Worm (Caenorhabditis elegans) whole organism, L1 larva: ENCODE measurements around the gene swan-2.
A peak's percentile ranks its signal among the peaks of the same experiment; 100 is the strongest.

Experiments
- C16A3.4 ChIP-seq: fragments of 150-350 bp; optimal IDR thresholded peaks from 2 replicates; lab custom pipeline; 2014; ENCODE audit warnings: missing biosample characterization, missing genetic modification characterization
- C34B4.2 ChIP-seq: sonication (generic microtip); optimal IDR thresholded peaks from 2 replicates; lab custom pipeline; 2017; ENCODE audit warnings: mild to moderate bottlenecking, missing genetic modification characterization, missing compliant biosample characterization
- F16B12.6 ChIP-seq: fragments of 150-350 bp; optimal IDR thresholded peaks from 2 replicates; lab custom pipeline; 2014; ENCODE audit warnings: missing biosample characterization, missing genetic modification characterization
- Y116A8C.19 ChIP-seq: sonication (generic microtip); optimal IDR thresholded peaks from 2 replicates; lab custom pipeline; 2016; ENCODE audit warnings: missing compliant biosample characterization, missing genetic modification characterization, borderline replicate concordance
- alr-1 ChIP-seq: fragments of 200-800 bp; sonication (Bioruptor generic); optimal IDR thresholded peaks from 2 replicates; lab custom pipeline; 2018; ENCODE audit warnings: borderline replicate concordance, mild to moderate bottlenecking, missing genetic modification characterization, missing compliant biosample characterization
- aly-2 ChIP-seq: fragments of 150-350 bp; optimal IDR thresholded peaks from 2 replicates; lab custom pipeline; 2014; ENCODE audit warnings: missing biosample characterization, missing genetic modification characterization
- ama-1 ChIP-seq: fragments of 150-350 bp; optimal IDR thresholded peaks from 2 replicates; lab custom pipeline; 2014
- blmp-1 ChIP-seq: fragments of 150-350 bp; optimal IDR thresholded peaks from 2 replicates; lab custom pipeline; 2014; ENCODE audit warnings: missing biosample characterization, missing genetic modification characterization
- ceh-8 ChIP-seq: fragments of 200-800 bp; sonication (Bioruptor generic); optimal IDR thresholded peaks from 2 replicates; lab custom pipeline; 2018; ENCODE audit warnings: mild to moderate bottlenecking, missing genetic modification characterization, moderate library complexity, missing compliant biosample characterization
- ceh-82 ChIP-seq, 3 experiments: fragments of 150-350 bp in 1 of 3; sonication (generic microtip) in 2 of 3; optimal IDR thresholded peaks; 2 replicates each; lab custom pipeline; 2014 to 2017; ENCODE audit warnings: missing biosample characterization in 3 of 3, missing genetic modification characterization in 3 of 3
- ceh-88 ChIP-seq: fragments of 200-800 bp; sonication (Bioruptor generic); IDR thresholded peaks from 2 replicates; pipeline ENCODE4 v1.3.6; 2022; ENCODE audit warnings: missing genetic modification characterization, missing compliant biosample characterization
- dpl-1 ChIP-seq, 3 experiments: fragments of 150-350 bp in 2 of 3; sonication (generic microtip) in 1 of 3; optimal IDR thresholded peaks; 2 replicates each; lab custom pipeline; 2014 to 2017; ENCODE audit warnings: missing biosample characterization in 3 of 3, missing genetic modification characterization in 3 of 3, missing genetic modification reagents in 3 of 3
- dsc-1 ChIP-seq: sonication (generic microtip); optimal IDR thresholded peaks from 2 replicates; lab custom pipeline; 2016; ENCODE audit warnings: mild to moderate bottlenecking, missing genetic modification characterization, missing compliant biosample characterization
- efl-1 ChIP-seq, 4 experiments: fragments of 150-350 bp; optimal IDR thresholded peaks in 3 of 4; peaks in 1 of 4; 1 replicate in 1 of 4; 2 replicates in 3 of 4; lab custom pipeline; 2014; ENCODE audit warnings: missing biosample characterization in 2 of 4, missing genetic modification characterization in 2 of 4, missing genetic modification reagents in 2 of 4
- elt-2 ChIP-seq: sonication (generic microtip); optimal IDR thresholded peaks from 2 replicates; lab custom pipeline; 2016; ENCODE audit warnings: missing genetic modification characterization, mild to moderate bottlenecking, inconsistent platforms, missing compliant biosample characterization, missing genetic modification reagents
- elt-3 ChIP-seq, 6 experiments: fragments of 150-350 bp in 1 of 6; sonication (generic microtip); optimal IDR thresholded peaks; 2 replicates each; lab custom pipeline; 2017 to 2018; ENCODE audit warnings: missing biosample characterization in 6 of 6, missing genetic modification characterization in 6 of 6, inconsistent platforms in 1 of 6
- grh-1 ChIP-seq: fragments of 200-800 bp; sonication (Bioruptor generic); IDR thresholded peaks from 2 replicates; pipeline ENCODE4 v1.3.6; 2022; ENCODE audit warnings: missing genetic modification reagents, missing genetic modification characterization, missing compliant biosample characterization
- irx-1 ChIP-seq: sonication (generic microtip); optimal IDR thresholded peaks from 2 replicates; lab custom pipeline; 2016; ENCODE audit warnings: missing genetic modification characterization, missing compliant biosample characterization
- jun-1 ChIP-seq: fragments of 150-350 bp; optimal IDR thresholded peaks from 2 replicates; lab custom pipeline; 2014; ENCODE audit warnings: missing biosample characterization, missing genetic modification reagents, missing genetic modification characterization
- lin-14 ChIP-seq: fragments of 200-800 bp; sonication (Bioruptor generic); optimal IDR thresholded peaks from 2 replicates; lab custom pipeline; 2018; ENCODE audit warnings: mild to moderate bottlenecking, missing genetic modification characterization, moderate library complexity, missing compliant biosample characterization
- lin-35 ChIP-seq, 2 experiments: fragments of 150-350 bp; optimal IDR thresholded peaks; 2 replicates each; lab custom pipeline; 2014; ENCODE audit warnings: missing biosample characterization in 2 of 2, missing genetic modification characterization in 2 of 2, missing genetic modification reagents in 2 of 2
- lir-3 ChIP-seq: sonication (generic microtip); optimal IDR thresholded peaks from 2 replicates; lab custom pipeline; 2016; ENCODE audit warnings: mild to moderate bottlenecking, missing genetic modification characterization, moderate library complexity, missing compliant biosample characterization; ENCODE audit not compliant: poor library complexity
- lsy-2 ChIP-seq, 2 experiments: fragments of 150-350 bp; optimal IDR thresholded peaks; 2 replicates each; lab custom pipeline; 2014; ENCODE audit warnings: missing biosample characterization in 2 of 2, missing genetic modification characterization in 2 of 2
- mab-9 ChIP-seq: fragments of 200-800 bp; sonication (Bioruptor generic); IDR thresholded peaks from 2 replicates; pipeline ENCODE4 v1.3.6; 2022; ENCODE audit warnings: missing genetic modification reagents, missing genetic modification characterization, missing compliant biosample characterization
- mdl-1 ChIP-seq, 2 experiments: fragments of 150-350 bp; optimal IDR thresholded peaks; 2 replicates each; lab custom pipeline; 2014 to 2017; ENCODE audit warnings: missing biosample characterization in 2 of 2, missing genetic modification characterization in 2 of 2, inconsistent platforms in 1 of 2
- mef-2 ChIP-seq: fragments of 150-350 bp; optimal IDR thresholded peaks from 2 replicates; lab custom pipeline; 2014; ENCODE audit warnings: missing biosample characterization, missing genetic modification characterization
- mep-1 ChIP-seq: fragments of 150-350 bp; optimal IDR thresholded peaks from 2 replicates; lab custom pipeline; 2014; ENCODE audit warnings: missing biosample characterization, missing genetic modification characterization
- nhr-11 ChIP-seq: fragments of 150-350 bp; optimal IDR thresholded peaks from 2 replicates; lab custom pipeline; 2014; ENCODE audit warnings: missing biosample characterization, missing genetic modification characterization
- nhr-19 ChIP-seq: fragments of 200-800 bp; sonication (Bioruptor generic); conservative IDR thresholded peaks from 2 replicates; pipeline ENCODE4 v1.3.6; 2022; ENCODE audit warnings: missing genetic modification characterization, missing compliant biosample characterization
- nhr-20 ChIP-seq: sonication (generic microtip); optimal IDR thresholded peaks from 2 replicates; lab custom pipeline; 2016; ENCODE audit warnings: mild to moderate bottlenecking, missing genetic modification characterization, missing compliant biosample characterization
- nhr-237 ChIP-seq: fragments of 150-350 bp; optimal IDR thresholded peaks from 2 replicates; lab custom pipeline; 2014; ENCODE audit warnings: missing biosample characterization, missing genetic modification characterization
- nhr-47 ChIP-seq: sonication (generic microtip); optimal IDR thresholded peaks from 2 replicates; lab custom pipeline; 2016; ENCODE audit warnings: mild to moderate bottlenecking, missing genetic modification characterization, moderate library complexity, missing compliant biosample characterization
- nhr-71 ChIP-seq: sonication (generic microtip); optimal IDR thresholded peaks from 2 replicates; lab custom pipeline; 2016; ENCODE audit warnings: mild to moderate bottlenecking, missing genetic modification characterization, moderate library complexity, missing compliant biosample characterization
- nhr-84 ChIP-seq: sonication (generic microtip); optimal IDR thresholded peaks from 2 replicates; lab custom pipeline; 2017; ENCODE audit warnings: missing biosample characterization, missing genetic modification characterization
- nhr-85 ChIP-seq: sonication (generic microtip); peaks from one replicate; lab custom pipeline; 2016; ENCODE audit warnings: missing genetic modification characterization, inconsistent platforms, missing compliant biosample characterization
- nhr-90 ChIP-seq: sonication (generic microtip); optimal IDR thresholded peaks from 2 replicates; lab custom pipeline; 2016; ENCODE audit warnings: mild to moderate bottlenecking, missing genetic modification characterization, missing compliant biosample characterization; ENCODE audit not compliant: poor library complexity
- pag-3 ChIP-seq: sonication (generic microtip); optimal IDR thresholded peaks from 2 replicates; lab custom pipeline; 2017; ENCODE audit warnings: missing genetic modification characterization, mild to moderate bottlenecking, missing compliant biosample characterization, antibody characterized with exemption, borderline replicate concordance; ENCODE audit not compliant: insufficient read depth
- pqm-1 ChIP-seq: sonication (generic microtip); optimal IDR thresholded peaks from 3 replicates; lab custom pipeline; 2017; ENCODE audit warnings: missing biosample characterization, missing genetic modification characterization
- rnt-1 ChIP-seq: sonication (generic microtip); optimal IDR thresholded peaks from 2 replicates; lab custom pipeline; 2016; ENCODE audit warnings: mild to moderate bottlenecking, missing genetic modification characterization, moderate library complexity, missing compliant biosample characterization
- skn-1 ChIP-seq: fragments of 150-350 bp; optimal IDR thresholded peaks from 2 replicates; lab custom pipeline; 2014; ENCODE audit warnings: missing biosample characterization, missing genetic modification characterization
- snpc-4 ChIP-seq: fragments of 150-350 bp; optimal IDR thresholded peaks from 2 replicates; lab custom pipeline; 2014; ENCODE audit warnings: missing biosample characterization, missing genetic modification characterization
- snu-23 ChIP-seq: sonication (generic microtip); optimal IDR thresholded peaks from 2 replicates; lab custom pipeline; 2016; ENCODE audit warnings: missing genetic modification characterization, missing compliant biosample characterization
- unc-130 ChIP-seq: fragments of 150-350 bp; optimal IDR thresholded peaks from 2 replicates; lab custom pipeline; 2017; ENCODE audit warnings: missing biosample characterization, missing genetic modification characterization, inconsistent platforms
- unc-86 ChIP-seq: sonication (generic microtip); optimal IDR thresholded peaks from 2 replicates; lab custom pipeline; 2016; ENCODE audit warnings: missing genetic modification characterization, missing compliant biosample characterization
- ztf-11 ChIP-seq, 2 experiments: sonication (generic microtip); optimal IDR thresholded peaks; 2 replicates each; lab custom pipeline; 2016 to 2017; ENCODE audit warnings: missing genetic modification characterization in 2 of 2, missing biosample characterization in 1 of 2, missing compliant biosample characterization in 1 of 2
- ztf-4 ChIP-seq: fragments of 150-350 bp; optimal IDR thresholded peaks from 2 replicates; lab custom pipeline; 2014; ENCODE audit warnings: missing biosample characterization, missing genetic modification characterization

Gene swan-2

DNA sequence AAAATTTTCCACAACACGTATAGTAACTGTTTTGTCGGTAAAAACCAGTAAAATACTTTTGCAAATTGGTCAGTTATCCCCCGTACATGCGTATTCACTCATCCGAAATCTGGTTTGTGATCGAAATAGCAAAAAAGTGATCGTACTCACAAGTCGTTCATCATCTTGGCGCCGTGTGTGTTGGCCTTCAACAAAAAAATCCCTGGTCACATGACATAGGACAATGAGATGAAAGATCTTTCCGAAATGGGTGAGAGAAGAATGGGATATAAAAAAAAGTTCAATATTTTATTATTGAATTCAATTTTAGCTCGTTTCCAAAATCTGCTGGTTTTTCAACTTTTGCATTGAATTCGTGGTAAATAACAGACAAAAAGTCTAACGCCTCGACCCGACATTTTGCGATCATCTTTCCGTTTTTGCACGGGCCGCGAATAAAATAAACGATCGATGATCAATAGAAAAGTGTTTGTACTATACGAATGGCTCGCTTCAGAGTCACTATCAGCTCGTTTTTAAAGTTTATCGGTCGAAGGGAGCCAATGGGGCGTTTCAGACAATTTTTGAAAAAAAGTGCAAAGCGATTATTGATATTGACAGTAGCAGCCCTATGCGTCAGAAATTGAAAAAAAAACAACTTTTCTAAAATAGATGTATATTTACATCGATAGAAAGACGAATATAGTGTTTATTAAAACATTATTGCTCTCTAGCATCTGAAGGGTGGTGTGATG, 16.0 kb downstream of the swan-2 start:
- peak in 1 of 3 experiments; percentile 2 for TF ChIP-seq ceh-82 (tag; optimal IDR thresholded peaks at IDR 0.05; lab: Kevin White, UChicago)
- peak; percentile 31 for TF ChIP-seq lir-3 (tag; lab: Kevin White, UChicago)
- no peak for TF ChIP-seq nhr-11 (tag; lab: Kevin White, UChicago)
- no peak for TF ChIP-seq dsc-1 (tag; lab: Kevin White, UChicago)
- peak; percentile 51 for TF ChIP-seq nhr-90
- no peak for TF ChIP-seq C34B4.2 (tag; lab: Kevin White, UChicago)
- TF ChIP-seq nhr-20 (tag; lab: Kevin White, UChicago), result peak; percentile 35
- TF ChIP-seq efl-1 (optimal IDR thresholded peaks at IDR 0.05; lab: Kevin White, UChicago), result no peak
- TF ChIP-seq efl-1 (GFP tag; optimal IDR thresholded peaks at IDR 0.05 in 1 of 2; lab: Kevin White, UChicago), result peak in 1 of 2 experiments; percentile 91
- TF ChIP-seq nhr-84 (tag; lab: Kevin White, UChicago), result no peak
- peak in 1 of 3 experiments; percentile 48 for TF ChIP-seq dpl-1 (GFP tag; optimal IDR thresholded peaks at IDR 0.05; lab: Kevin White, UChicago)
- peak; percentile 23 for TF ChIP-seq elt-2
- TF ChIP-seq irx-1 (tag; lab: Kevin White, UChicago), result peak; percentile 44
- no peak for TF ChIP-seq ceh-8
- no peak for TF ChIP-seq skn-1
- no peak for TF ChIP-seq ztf-11 (tag; optimal IDR thresholded peaks at IDR 0.05; lab: Kevin White, UChicago)
- TF ChIP-seq pag-3 (tag; lab: Kevin White, UChicago), result no peak
- peak; percentile 67 for TF ChIP-seq snu-23 (GFP tag; lab: Kevin White, UChicago)
- TF ChIP-seq C16A3.4 (tag; lab: Kevin White, UChicago), result peak; percentile 26
- peak; percentile 80 for TF ChIP-seq nhr-71 (tag; lab: Kevin White, UChicago)
- peak; percentile 54 for TF ChIP-seq rnt-1 (tag; lab: Kevin White, UChicago)
- peak in 1 of 6 experiments; percentile 15 for TF ChIP-seq elt-3 (tag; optimal IDR thresholded peaks at IDR 0.05; lab: Kevin White, UChicago)
- peak; percentile 24 for TF ChIP-seq unc-130
- TF ChIP-seq nhr-19 (GFP tag; lab: Robert Waterston, UW), result peak; percentile 69
- peak; percentile 23 for TF ChIP-seq ama-1
- peak; percentile 75 for TF ChIP-seq lin-14
- TF ChIP-seq lsy-2 (tag; optimal IDR thresholded peaks at IDR 0.05; lab: Kevin White, UChicago), result peak in 1 of 2 experiments; percentile 57
- peak; percentile 53 for TF ChIP-seq blmp-1
- TF ChIP-seq mef-2 (tag; lab: Kevin White, UChicago), result no peak
- peak; percentile 51 for TF ChIP-seq mep-1 (tag; lab: Kevin White, UChicago)
- peak; percentile 57 for TF ChIP-seq ztf-4
- no peak for TF ChIP-seq nhr-237
- no peak for TF ChIP-seq snpc-4 (tag; lab: Kevin White, UChicago)
- TF ChIP-seq nhr-85 (tag; lab: Kevin White, UChicago), result peak; percentile 95
- no peak for TF ChIP-seq aly-2 (tag; lab: Kevin White, UChicago)
- peak in 1 of 2 experiments; percentile 3 for TF ChIP-seq mdl-1 (tag; optimal IDR thresholded peaks at IDR 0.05; lab: Kevin White, UChicago)
- TF ChIP-seq lin-35 (GFP tag; optimal IDR thresholded peaks at IDR 0.05; lab: Kevin White, UChicago), result peak in 1 of 2 experiments; percentile 34
- TF ChIP-seq nhr-47, result peak; percentile 44
- TF ChIP-seq grh-1 (GFP tag; lab: Robert Waterston, UW), result peak; percentile 81

- TF ChIP-seq pqm-1 (tag; lab: Kevin White, UChicago), result peak; percentile 23
- TF ChIP-seq mab-9 (GFP tag; lab: Robert Waterston, UW), result no peak
- TF ChIP-seq jun-1, result peak; percentile 30
- TF ChIP-seq nhr-20 (tag; lab: Kevin White, UChicago), result peak; percentile 49
- peak in 1 of 2 experiments; percentile 23 for TF ChIP-seq ztf-11 (tag; optimal IDR thresholded peaks at IDR 0.05; lab: Kevin White, UChicago)
- TF ChIP-seq unc-86 (tag; lab: Kevin White, UChicago), result peak; percentile 2
- TF ChIP-seq blmp-1, result peak; percentile 63
- peak; percentile 10 for TF ChIP-seq skn-1
- peak; percentile 2 for TF ChIP-seq dsc-1 (tag; lab: Kevin White, UChicago)
- TF ChIP-seq mep-1 (tag; lab: Kevin White, UChicago), result peak; percentile 67
- TF ChIP-seq Y116A8C.19, result no peak
- no peak for TF ChIP-seq ceh-88 (GFP tag; lab: Robert Waterston, UW)
- peak; percentile 20 for TF ChIP-seq elt-2
- no peak for TF ChIP-seq grh-1 (GFP tag; lab: Robert Waterston, UW)
- no peak for TF ChIP-seq alr-1 (tag; lab: Kevin White, UChicago)
- TF ChIP-seq lsy-2 (tag; optimal IDR thresholded peaks at IDR 0.05; lab: Kevin White, UChicago), result peak; percentile 53 to 81
- TF ChIP-seq lir-3 (tag; lab: Kevin White, UChicago), result peak; percentile 15
- TF ChIP-seq mdl-1 (tag; optimal IDR thresholded peaks at IDR 0.05; lab: Kevin White, UChicago), result peak in 1 of 2 experiments; percentile 39
- TF ChIP-seq lin-35 (GFP tag; optimal IDR thresholded peaks at IDR 0.05; lab: Kevin White, UChicago), result peak in 1 of 2 experiments; percentile 39
- peak in 2 of 6 experiments; percentile 31 to 40 for TF ChIP-seq elt-3 (tag; optimal IDR thresholded peaks at IDR 0.05; lab: Kevin White, UChicago)
- TF ChIP-seq F16B12.6 (tag; lab: Kevin White, UChicago), result no peak
- peak; percentile 34 for TF ChIP-seq rnt-1 (tag; lab: Kevin White, UChicago)
These were observed 16.7 kb downstream of the swan-2 start, which contains the start of the genes F53C11.4 and F53C11.5 for ce11 chrV:13787225-13787898. Gene F53C11.4 (minus strand): TSS chrV:13787352. Gene F53C11.5 (plus strand): TSS chrV:13787549.
